Fruit fly (Drosophila melanogaster): ENCODE data around the gene RhoGEF3.
A peak's percentile ranks its signal among the peaks of the same experiment; 100 is the strongest.

The RhoGEF3 gene

dm6 chr3L:262724-263177, 14.5 kb upstream of the RhoGEF3 start (continued):
- TF ChIP-seq gsb-n (tag; optimal IDR thresholded peaks at IDR 0.05) = no peak
- TF ChIP-seq Hmr (GFP tag; optimal IDR thresholded peaks at IDR 0.05) = no peak
- no peak for TF ChIP-seq Rx (GFP tag; IDR thresholded peaks at IDR 0.05)
- no peak for TF ChIP-seq Poxn (GFP tag; IDR thresholded peaks at IDR 0.05)
- TF ChIP-seq ATbp (GFP tag; optimal IDR thresholded peaks at IDR 0.05) = no peak
- TF ChIP-seq stwl (tag; optimal IDR thresholded peaks at IDR 0.05) = peak; percentile 25
- TF ChIP-seq ci (GFP tag; IDR thresholded peaks at IDR 0.05) = no peak
- no peak for TF ChIP-seq Sry-β (GFP tag; optimal IDR thresholded peaks at IDR 0.05)
- no peak for TF ChIP-seq lov (optimal IDR thresholded peaks at IDR 0.05)
- no peak for TF ChIP-seq lov (GFP tag; IDR thresholded peaks at IDR 0.05)
- no peak for TF ChIP-seq CG4404 (GFP tag; IDR thresholded peaks at IDR 0.05)
- TF ChIP-seq Ets97D (GFP tag; optimal IDR thresholded peaks at IDR 0.05) = peak; percentile 28
- peak; percentile 26 for TF ChIP-seq mirr (GFP tag; optimal IDR thresholded peaks at IDR 0.05)
- no peak for TF ChIP-seq H15 (GFP tag; IDR thresholded peaks at IDR 0.05)
- no peak for TF ChIP-seq Atf3 (GFP tag; optimal IDR thresholded peaks at IDR 0.05)
- no peak for TF ChIP-seq CG18476 (GFP tag; optimal IDR thresholded peaks at IDR 0.05)
- no peak for TF ChIP-seq CG11560 (tag; IDR thresholded peaks at IDR 0.05)
- TF ChIP-seq bigmax (GFP tag; optimal IDR thresholded peaks at IDR 0.05) = peak; percentile 96
- no peak for TF ChIP-seq bsh (GFP tag; optimal IDR thresholded peaks at IDR 0.05)
- no peak for TF ChIP-seq CG9609 (GFP tag; optimal IDR thresholded peaks at IDR 0.05)
- peak; percentile 18 for TF ChIP-seq Sin3A (optimal IDR thresholded peaks at IDR 0.05)
- no peak for TF ChIP-seq Hr3 (GFP tag; optimal IDR thresholded peaks at IDR 0.05)
- no peak for TF ChIP-seq Spps (tag; optimal IDR thresholded peaks at IDR 0.05)
- TF ChIP-seq CG3847 (GFP tag; IDR thresholded peaks at IDR 0.05) = no peak
- TF ChIP-seq CG1647 (GFP tag; optimal IDR thresholded peaks at IDR 0.05) = no peak
- TF ChIP-seq CG9817 (tag; optimal IDR thresholded peaks at IDR 0.05) = no peak
- TF ChIP-seq Eip74EF (GFP tag; optimal IDR thresholded peaks at IDR 0.05) = no peak
- TF ChIP-seq p53 (GFP tag; optimal IDR thresholded peaks at IDR 0.05) = no peak
- TF ChIP-seq Dip3 (GFP tag; optimal IDR thresholded peaks at IDR 0.05) = no peak
- no peak for TF ChIP-seq CrebB (tag; optimal IDR thresholded peaks at IDR 0.05)
- TF ChIP-seq CG6791 (GFP tag; IDR thresholded peaks at IDR 0.05; ENCODE audit: partially characterized antibody) = peak; percentile 89
- no peak for TF ChIP-seq CG3281 (GFP tag; optimal IDR thresholded peaks at IDR 0.05)
- TF ChIP-seq schlank (tag; optimal IDR thresholded peaks at IDR 0.05) = no peak
- TF ChIP-seq Lpt (GFP tag; optimal IDR thresholded peaks at IDR 0.05) = no peak
- no peak for TF ChIP-seq CG3995 (GFP tag; optimal IDR thresholded peaks at IDR 0.05)
- TF ChIP-seq z (GFP tag; IDR thresholded peaks at IDR 0.05) = no peak
- TF ChIP-seq inv (GFP tag; IDR thresholded peaks at IDR 0.05; ENCODE audit: partially characterized antibody) = peak; percentile 71
- TF ChIP-seq CG1529 (GFP tag; optimal IDR thresholded peaks at IDR 0.05) = no peak
- no peak for TF ChIP-seq Dp (GFP tag; optimal IDR thresholded peaks at IDR 0.05)
- TF ChIP-seq CG14965 (GFP tag; optimal IDR thresholded peaks at IDR 0.05; ENCODE audit: borderline replicate concordance) = no peak
- TF ChIP-seq NK7.1 (GFP tag; optimal IDR thresholded peaks at IDR 0.05) = no peak
- TF ChIP-seq CG34422 (GFP tag; IDR thresholded peaks at IDR 0.05) = peak; percentile 65; the same call in 1 of the 3 replicates
- no peak for TF ChIP-seq CG6654 (GFP tag; optimal IDR thresholded peaks at IDR 0.05)
- no peak for TF ChIP-seq Optix (GFP tag; IDR thresholded peaks at IDR 0.05)
- no peak for TF ChIP-seq CG2120 (GFP tag; optimal IDR thresholded peaks at IDR 0.05)
- TF ChIP-seq CG15269 (tag; optimal IDR thresholded peaks at IDR 0.05) = no peak
- TF ChIP-seq BtbVII (GFP tag; optimal IDR thresholded peaks at IDR 0.05) = no peak
- no peak for TF ChIP-seq CG5953 (GFP tag; IDR thresholded peaks at IDR 0.05)
- peak; percentile 87 for TF ChIP-seq Dref (GFP tag; IDR thresholded peaks at IDR 0.05)
- no peak for TF ChIP-seq Awh (GFP tag; IDR thresholded peaks at IDR 0.05)
- TF ChIP-seq Chrac-16 (GFP tag; optimal IDR thresholded peaks at IDR 0.05) = no peak
- no peak for TF ChIP-seq CG11247 (GFP tag; IDR thresholded peaks at IDR 0.05)
- no peak for TF ChIP-seq CG8944 (GFP tag; optimal IDR thresholded peaks at IDR 0.05)

All from whole organism, embryonic.